Fruit fly (Drosophila melanogaster) whole organism, embryonic: ENCODE measurements around the gene stas.

ENCODE experiments used
- Ada2b ChIP-seq: fragments of 200-800 bp; sonication (Bioruptor generic); IDR thresholded peaks from 2 replicates; pipeline ENCODE4 v1.3.6; 2022; ENCODE audit warnings: missing biosample characterization, missing genetic modification characterization
- CG11560 ChIP-seq: fragments of 200-800 bp; sonication (Bioruptor generic); IDR thresholded peaks from 3 replicates; pipeline ENCODE4 v1.3.6; 2022; ENCODE audit warnings: missing biosample characterization, missing genetic modification characterization
- CG11696 ChIP-seq: fragments of 200-800 bp; sonication (Bioruptor generic); IDR thresholded peaks from 2 replicates; pipeline ENCODE4 v1.3.6; 2022; ENCODE audit warnings: missing biosample characterization, missing genetic modification characterization
- CG13894 ChIP-seq: fragments of 200-800 bp; sonication (Bioruptor generic); optimal IDR thresholded peaks from 3 replicates; lab custom pipeline; 2018; ENCODE audit warnings: missing biosample characterization, mild to moderate bottlenecking, missing genetic modification characterization, moderate library complexity
- CG14441 ChIP-seq: fragments of 200-800 bp; sonication (Bioruptor generic); IDR thresholded peaks from 2 replicates; pipeline ENCODE4 v1.3.6; 2022; ENCODE audit warnings: missing biosample characterization, missing genetic modification characterization
- CG15011 ChIP-seq: fragments of 200-800 bp; sonication (Bioruptor generic); optimal IDR thresholded peaks from 3 replicates; lab custom pipeline; 2018; ENCODE audit warnings: missing biosample characterization, mild to moderate bottlenecking, missing genetic modification characterization
- CG16813 ChIP-seq: fragments of 200-800 bp; sonication (Bioruptor generic); IDR thresholded peaks from 3 replicates; pipeline ENCODE4 v1.3.6; 2022; ENCODE audit warnings: missing biosample characterization, missing genetic modification characterization; ENCODE audit not compliant: partially characterized antibody
- CG16815 ChIP-seq: fragments of 200-800 bp; sonication (Bioruptor generic); optimal IDR thresholded peaks from 3 replicates; lab custom pipeline; 2017; ENCODE audit warnings: missing biosample characterization, mild to moderate bottlenecking, missing genetic modification characterization
- CG17802 ChIP-seq: fragments of 200-800 bp; sonication (Bioruptor generic); optimal IDR thresholded peaks from 2 replicates; lab custom pipeline; 2018; ENCODE audit warnings: missing biosample characterization, mild to moderate bottlenecking, missing genetic modification characterization, moderate library complexity
- CG2889 ChIP-seq: fragments of 200-800 bp; sonication (Bioruptor generic); IDR thresholded peaks from 3 replicates; pipeline ENCODE4 v1.3.6; 2022; ENCODE audit warnings: missing biosample characterization, missing genetic modification characterization
- CG30431 ChIP-seq: fragments of 200-800 bp; sonication (Bioruptor generic); optimal IDR thresholded peaks from 2 replicates; lab custom pipeline; 2017; ENCODE audit warnings: missing biosample characterization, missing genetic modification characterization
- CG3065 ChIP-seq: fragments of 200-800 bp; sonication (Bioruptor generic); optimal IDR thresholded peaks from 2 replicates; lab custom pipeline; 2016; ENCODE audit warnings: missing biosample characterization, missing genetic modification characterization
- CG33557 ChIP-seq: fragments of 200-800 bp; sonication (Bioruptor generic); optimal IDR thresholded peaks from 2 replicates; lab custom pipeline; 2019; ENCODE audit warnings: missing biosample characterization, mild to moderate bottlenecking, missing genetic modification characterization, moderate library complexity
- CG3995 ChIP-seq: fragments of 200-800 bp; sonication (Bioruptor generic); optimal IDR thresholded peaks from 3 replicates; lab custom pipeline; 2016; ENCODE audit warnings: missing biosample characterization, missing genetic modification characterization
- CG9437 ChIP-seq: fragments of 200-800 bp; sonication (Bioruptor generic); optimal IDR thresholded peaks from 2 replicates; lab custom pipeline; 2018; ENCODE audit warnings: missing biosample characterization, mild to moderate bottlenecking, missing genetic modification characterization
- CG9932 ChIP-seq: fragments of 200-800 bp; sonication (Bioruptor generic); IDR thresholded peaks from 2 replicates; pipeline ENCODE4 v1.3.6; 2022; ENCODE audit warnings: missing biosample characterization, missing genetic modification characterization
- CrebB ChIP-seq: fragments of 200-800 bp; sonication (Bioruptor generic); optimal IDR thresholded peaks from 3 replicates; lab custom pipeline; 2018; ENCODE audit warnings: missing biosample characterization, mild to moderate bottlenecking, missing genetic modification characterization
- D ChIP-seq, 2 experiments: fragments of 200-800 bp in 1 of 2; fragments of >200 bp in 1 of 2; sonication (Bioruptor generic) in 1 of 2; optimal IDR thresholded peaks; 2 replicates in 1 of 2; 3 replicates in 1 of 2; lab custom pipeline; 2017; ENCODE audit warnings: mild to moderate bottlenecking in 1 of 2, missing biosample characterization in 1 of 2, missing genetic modification characterization in 1 of 2, missing genetic modification reagents in 1 of 2
- Dref ChIP-seq: fragments of 200-800 bp; sonication (Bioruptor generic); IDR thresholded peaks from 2 replicates; pipeline ENCODE4 v1.3.6; 2022; ENCODE audit warnings: missing biosample characterization, missing genetic modification characterization
- Ets97D ChIP-seq: fragments of 200-800 bp; sonication (Bioruptor generic); optimal IDR thresholded peaks from 3 replicates; lab custom pipeline; 2016; ENCODE audit warnings: missing biosample characterization, missing genetic modification characterization
- Lhr ChIP-seq: fragments of 200-800 bp; sonication (Bioruptor generic); optimal IDR thresholded peaks from 3 replicates; lab custom pipeline; 2017; ENCODE audit warnings: mild to moderate bottlenecking, missing biosample characterization, missing genetic modification reagents, missing genetic modification characterization
- Max ChIP-seq: fragments of 200-800 bp; sonication (Bioruptor generic); optimal IDR thresholded peaks from 2 replicates; lab custom pipeline; 2016; ENCODE audit warnings: missing biosample characterization, mild to moderate bottlenecking, missing genetic modification characterization
- Oli ChIP-seq: fragments of 200-800 bp; sonication (Bioruptor generic); optimal IDR thresholded peaks from 2 replicates; lab custom pipeline; 2018; ENCODE audit warnings: missing biosample characterization, mild to moderate bottlenecking, missing genetic modification characterization, moderate library complexity
- ac ChIP-seq: fragments of 200-800 bp; sonication (Bioruptor generic); optimal IDR thresholded peaks from 3 replicates; lab custom pipeline; 2017; ENCODE audit warnings: missing biosample characterization, mild to moderate bottlenecking, missing genetic modification characterization
- amos ChIP-seq: fragments of 200-800 bp; sonication (Bioruptor generic); IDR thresholded peaks from 2 replicates; pipeline ENCODE4 v1.3.6; 2022; ENCODE audit warnings: missing biosample characterization, missing genetic modification characterization; ENCODE audit not compliant: partially characterized antibody
- ash1 ChIP-seq: fragments of 200-800 bp; sonication (Bioruptor generic); optimal IDR thresholded peaks from 2 replicates; lab custom pipeline; 2018; ENCODE audit warnings: missing biosample characterization, mild to moderate bottlenecking, missing genetic modification characterization
- cad ChIP-seq: fragments of >200 bp; optimal IDR thresholded peaks from 2 replicates; lab custom pipeline; 2017; ENCODE audit warnings: missing biosample characterization, missing genetic modification characterization
- cato ChIP-seq: fragments of 200-800 bp; sonication (Bioruptor generic); optimal IDR thresholded peaks from 2 replicates; lab custom pipeline; 2016; ENCODE audit warnings: missing biosample characterization, missing genetic modification characterization, borderline replicate concordance
- caup ChIP-seq: fragments of 200-800 bp; sonication (Bioruptor generic); optimal IDR thresholded peaks from 3 replicates; lab custom pipeline; 2017; ENCODE audit warnings: missing biosample characterization, mild to moderate bottlenecking, missing genetic modification characterization, moderate library complexity; ENCODE audit not compliant: severe bottlenecking
- chm ChIP-seq: fragments of 200-800 bp; sonication (Bioruptor generic); IDR thresholded peaks from 2 replicates; pipeline ENCODE4 v1.3.6; 2022; ENCODE audit warnings: missing biosample characterization, missing genetic modification characterization
- dm ChIP-seq: fragments of 200-800 bp; sonication (Bioruptor generic); optimal IDR thresholded peaks from 3 replicates; lab custom pipeline; 2016; ENCODE audit warnings: missing biosample characterization, missing genetic modification characterization
- ems ChIP-seq: fragments of 200-800 bp; sonication (Bioruptor generic); optimal IDR thresholded peaks from 3 replicates; lab custom pipeline; 2016; ENCODE audit warnings: missing biosample characterization, missing genetic modification characterization
- hbn ChIP-seq: fragments of 200-800 bp; sonication (Bioruptor generic); IDR thresholded peaks from 2 replicates; pipeline ENCODE4 v1.3.6; 2022; ENCODE audit warnings: missing biosample characterization, missing genetic modification characterization; ENCODE audit not compliant: partially characterized antibody
- her ChIP-seq: fragments of 200-800 bp; sonication (Bioruptor generic); optimal IDR thresholded peaks from 2 replicates; lab custom pipeline; 2016; ENCODE audit warnings: missing biosample characterization, missing genetic modification characterization
- kni ChIP-seq: fragments of 200-800 bp; sonication (Bioruptor generic); optimal IDR thresholded peaks from 3 replicates; lab custom pipeline; 2017; ENCODE audit warnings: mild to moderate bottlenecking, missing biosample characterization, missing genetic modification reagents, missing genetic modification characterization
- lilli ChIP-seq: fragments of 200-800 bp; sonication (Bioruptor generic); optimal IDR thresholded peaks from 3 replicates; lab custom pipeline; 2016; ENCODE audit warnings: missing biosample characterization, missing genetic modification characterization
- nerfin-1 ChIP-seq: fragments of 200-800 bp; sonication (Bioruptor generic); optimal IDR thresholded peaks from 3 replicates; lab custom pipeline; 2019; ENCODE audit warnings: missing biosample characterization, mild to moderate bottlenecking, missing genetic modification characterization, moderate library complexity
- odd ChIP-seq: fragments of 200-800 bp; sonication (Bioruptor generic); optimal IDR thresholded peaks from 2 replicates; lab custom pipeline; 2017; ENCODE audit warnings: missing biosample characterization, mild to moderate bottlenecking, missing genetic modification characterization
- otp ChIP-seq: fragments of 200-800 bp; sonication (Bioruptor generic); IDR thresholded peaks from 3 replicates; pipeline ENCODE4, ENCODE4 v1.3.6; 2022; ENCODE audit warnings: missing biosample characterization, missing genetic modification characterization
- pfk ChIP-seq: fragments of 200-800 bp; sonication (Bioruptor generic); optimal IDR thresholded peaks from 2 replicates; lab custom pipeline; 2018; ENCODE audit warnings: missing biosample characterization, mild to moderate bottlenecking, missing genetic modification characterization, moderate library complexity
- psq ChIP-seq: fragments of 200-800 bp; sonication (Bioruptor generic); optimal IDR thresholded peaks from 2 replicates; lab custom pipeline; 2017; ENCODE audit warnings: missing biosample characterization, missing genetic modification characterization
- sim ChIP-seq: fragments of 200-800 bp; sonication (Bioruptor generic); IDR thresholded peaks from 2 replicates; pipeline ENCODE4 v1.3.6; 2022; ENCODE audit warnings: missing biosample characterization, missing genetic modification characterization
- sr ChIP-seq: fragments of 200-800 bp; sonication (Bioruptor generic); IDR thresholded peaks from 3 replicates; pipeline ENCODE4 v1.3.6; 2022; ENCODE audit warnings: missing biosample characterization, missing genetic modification characterization
- stwl ChIP-seq: fragments of 200-800 bp; sonication (Bioruptor generic); optimal IDR thresholded peaks from 3 replicates; lab custom pipeline; 2018; ENCODE audit warnings: missing biosample characterization, mild to moderate bottlenecking, missing genetic modification characterization, moderate library complexity
- ttk ChIP-seq: fragments of 200-800 bp; sonication (Bioruptor generic); IDR thresholded peaks from 2 replicates; pipeline ENCODE4 v2.1.2; 2022; ENCODE audit warnings: missing biosample characterization, missing genetic modification characterization
- unc-4 ChIP-seq: fragments of 200-800 bp; sonication (Bioruptor generic); IDR thresholded peaks from 2 replicates; pipeline ENCODE4 v1.3.6; 2022; ENCODE audit warnings: missing biosample characterization, missing genetic modification characterization; ENCODE audit not compliant: partially characterized antibody
- usp ChIP-seq: fragments of >200 bp; optimal IDR thresholded peaks from 2 replicates; lab custom pipeline; 2017; ENCODE audit warnings: missing biosample characterization, missing genetic modification characterization
- vvl ChIP-seq: fragments of 200-800 bp; sonication (Bioruptor generic); IDR thresholded peaks from 2 replicates; pipeline ENCODE4 v1.3.6; 2022; ENCODE audit warnings: missing biosample characterization, missing genetic modification characterization
- z ChIP-seq: fragments of 200-800 bp; sonication (Bioruptor generic); IDR thresholded peaks from 3 replicates; pipeline ENCODE4 v1.3.6; 2022; ENCODE audit warnings: missing biosample characterization, missing genetic modification characterization
- zen2 ChIP-seq: fragments of 200-800 bp; sonication (Bioruptor generic); IDR thresholded peaks from 3 replicates; pipeline ENCODE4 v1.3.6; 2022; ENCODE audit warnings: missing biosample characterization, missing genetic modification characterization; ENCODE audit not compliant: partially characterized antibody

stas gene

DNA sequence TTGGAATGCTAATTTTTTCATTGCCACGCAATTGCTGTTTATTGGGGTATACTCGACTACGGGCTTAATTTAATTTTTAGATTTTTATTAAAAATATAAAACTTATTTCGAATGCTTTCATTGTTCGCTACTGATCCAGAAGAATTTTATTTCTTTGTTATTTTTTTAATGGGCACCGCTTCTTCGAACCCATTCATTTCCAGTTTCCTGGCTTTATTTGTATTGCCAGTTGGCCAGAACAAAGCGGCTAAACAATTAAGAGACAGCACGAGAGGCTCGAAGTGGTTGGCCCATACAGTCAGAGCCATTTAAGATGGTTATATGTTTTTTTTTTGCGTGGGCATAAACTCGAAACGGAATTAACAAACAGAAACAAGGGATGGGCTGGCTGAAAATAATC, 31.9 kb downstream of the stas start (continued):
- TF ChIP-seq CG30431 (GFP tag; lab: Kevin White, UChicago) (peak; percentile 36), CG11696 (peak; percentile 49; the same call in 1 of the 2 replicates), stwl (tag; lab: Kevin White, UChicago) (no peak), vvl (GFP tag; lab: Robert Waterston, UW) (peak; percentile 92), ash1 (GFP tag; lab: Kevin White, UChicago) (no peak), CG3995 (GFP tag; lab: Kevin White, UChicago) (peak; percentile 22), lilli (peak; percentile 88), CG11560 (peak; percentile 62; the same call in 2 of the 3 replicates), CrebB (tag; lab: Kevin White, UChicago) (no peak), Lhr (GFP tag; lab: Kevin White, UChicago) (no peak), ttk (GFP tag; lab: Robert Waterston, UW) (peak; percentile 75), D (optimal IDR thresholded peaks at IDR 0.05; lab: Kevin White, UChicago) (no peak), D (GFP tag; optimal IDR thresholded peaks at IDR 0.05; lab: Kevin White, UChicago) (peak; percentile 54), cad (GFP tag; lab: Kevin White, UChicago) (no peak), CG3065 (peak; percentile 5), dm (peak; percentile 18), CG9437 (GFP tag; lab: Kevin White, UChicago) (peak; percentile 48), her (peak; percentile 30), CG16813 (GFP tag; lab: Robert Waterston, UW) (no peak), CG15011 (GFP tag; lab: Kevin White, UChicago) (peak; percentile 67), odd (GFP tag; lab: Kevin White, UChicago) (peak; percentile 41), usp (GFP tag; lab: Kevin White, UChicago) (no peak), Oli (tag; lab: Kevin White, UChicago) (peak; percentile 75), zen2 (GFP tag; lab: Robert Waterston, UW) (no peak), ac (no peak), CG2889 (GFP tag; lab: Robert Waterston, UW) (peak; percentile 82), CG17802 (tag; lab: Kevin White, UChicago) (peak; percentile 39), chm (GFP tag; lab: Robert Waterston, UW) (peak; percentile 55; the same call in 1 of the 2 replicates), CG13894 (tag; lab: Kevin White, UChicago) (peak; percentile 82), amos (GFP tag; lab: Robert Waterston, UW) (no peak), CG33557 (GFP tag; lab: Kevin White, UChicago) (no peak), CG14441 (GFP tag; lab: Robert Waterston, UW) (peak; percentile 80), Ada2b (GFP tag; lab: Robert Waterston, UW) (peak; percentile 80), z (GFP tag; lab: Robert Waterston, UW) (no peak), Dref (GFP tag; lab: Robert Waterston, UW) (no peak), Max (GFP tag; lab: Kevin White, UChicago) (peak; percentile 81), psq (GFP tag; lab: Kevin White, UChicago) (no peak), otp (GFP tag; lab: Robert Waterston, UW) (peak; percentile 77), nerfin-1 (tag; lab: Kevin White, UChicago) (no peak), ems (GFP tag; lab: Kevin White, UChicago) (peak; percentile 46), CG16815 (GFP tag; lab: Kevin White, UChicago) (peak; percentile 48), hbn (GFP tag; lab: Robert Waterston, UW) (no peak), CG9932 (peak; percentile 92), sim (GFP tag; lab: Robert Waterston, UW) (no peak), unc-4 (GFP tag; lab: Robert Waterston, UW) (no peak), sr (GFP tag; lab: Robert Waterston, UW) (no peak), pfk (GFP tag; lab: Kevin White, UChicago) (no peak), caup (peak; percentile 85), cato (GFP tag; lab: Kevin White, UChicago) (peak; percentile 32), kni (no peak), Ets97D (GFP tag; lab: Kevin White, UChicago) (peak; percentile 13)
